Fruit fly (Drosophila melanogaster): ENCODE results near the gene CG13806.
A peak's percentile ranks its signal among the peaks of the same experiment; 100 is the strongest.

Gene CG13806

dm6 chr3L:2268525-2268924 is 2.3 kb downstream of the CG13806 start, which contains the start of gene CG32302:
Gene CG32302, plus strand, starts transcription at chr3L:2268825.
- TF ChIP-seq exex (tag; optimal IDR thresholded peaks at IDR 0.05) (peak; percentile 14), nom (GFP tag; optimal IDR thresholded peaks at IDR 0.05) (no peak)

dm6 chr3L:2272669-2273068 is 6.5 kb downstream of the CG13806 start, which contains the start of gene yellow-g:
Gene yellow-g, minus strand, starts transcription at chr3L:2272769.
- no peak for TF ChIP-seq CG30020 (tag; optimal IDR thresholded peaks at IDR 0.05)
- TF ChIP-seq CG12744 (GFP tag; optimal IDR thresholded peaks at IDR 0.05) = no peak
- TF ChIP-seq run (tag; optimal IDR thresholded peaks at IDR 0.05) = no peak
- TF ChIP-seq CG11456 (GFP tag; IDR thresholded peaks at IDR 0.05) = no peak
- TF ChIP-seq H15 (GFP tag; IDR thresholded peaks at IDR 0.05) = no peak
- no peak for TF ChIP-seq Sox100B (GFP tag; optimal IDR thresholded peaks at IDR 0.05)
- TF ChIP-seq toy (GFP tag; IDR thresholded peaks at IDR 0.05) = no peak
- no peak for TF ChIP-seq TFAM (GFP tag; optimal IDR thresholded peaks at IDR 0.05)
- no peak for TF ChIP-seq Kr (GFP tag; optimal IDR thresholded peaks at IDR 0.05)
- no peak for TF ChIP-seq CG31388 (GFP tag; optimal IDR thresholded peaks at IDR 0.05)

dm6 chr3L:2273392-2273791 is 7.2 kb downstream of the CG13806 start:
- TF ChIP-seq Bdp1 (GFP tag; optimal IDR thresholded peaks at IDR 0.05) = peak; percentile 22
- TF ChIP-seq pb (GFP tag; optimal IDR thresholded peaks at IDR 0.05) = no peak
- no peak for TF ChIP-seq odd (GFP tag; optimal IDR thresholded peaks at IDR 0.05)
- no peak for TF ChIP-seq bbx (GFP tag; IDR thresholded peaks at IDR 0.05; ENCODE audit: partially characterized antibody)
- TF ChIP-seq amos (GFP tag; IDR thresholded peaks at IDR 0.05; ENCODE audit: partially characterized antibody) = peak; percentile 46; the same call in 1 of the 2 replicates

- no peak for TF ChIP-seq CG12104 (GFP tag; optimal IDR thresholded peaks at IDR 0.05)
- no peak for TF ChIP-seq CG10321 (GFP tag; IDR thresholded peaks at IDR 0.05)
- no peak for TF ChIP-seq tgo (GFP tag; IDR thresholded peaks at IDR 0.05)
- no peak for TF ChIP-seq Adf1 (GFP tag; IDR thresholded peaks at IDR 0.05)
- TF ChIP-seq ab (GFP tag; optimal IDR thresholded peaks at IDR 0.05) = no peak
- no peak for TF ChIP-seq CG4424 (GFP tag; optimal IDR thresholded peaks at IDR 0.05)
- TF ChIP-seq CkIIα-i1 (GFP tag; IDR thresholded peaks at IDR 0.05) = no peak
- TF ChIP-seq Opbp (GFP tag; IDR thresholded peaks at IDR 0.05; ENCODE audit: partially characterized antibody) = no peak
- TF ChIP-seq zen (tag; optimal IDR thresholded peaks at IDR 0.05) = no peak
- TF ChIP-seq CG4617 (GFP tag; optimal IDR thresholded peaks at IDR 0.05; ENCODE audit: borderline replicate concordance) = no peak
- no peak for TF ChIP-seq Doc2 (GFP tag; IDR thresholded peaks at IDR 0.05)
- no peak for TF ChIP-seq Stat92E (GFP tag; optimal IDR thresholded peaks at IDR 0.05)
- TF ChIP-seq Jarid2 (GFP tag; optimal IDR thresholded peaks at IDR 0.05) = no peak
These were observed 10.1 kb downstream of the CG13806 start, which contains the start of gene yellow-g2 for dm6 chr3L:2276250-2276649. Gene yellow-g2, plus strand, starts transcription at chr3L:2276550.

- TF ChIP-seq Hr39 (optimal IDR thresholded peaks at IDR 0.05) (no peak), CrebB (tag; optimal IDR thresholded peaks at IDR 0.05) (no peak), otp (GFP tag; IDR thresholded peaks at IDR 0.05) (no peak), Deaf1 (tag; optimal IDR thresholded peaks at IDR 0.05) (peak; percentile 88), MTF-1 (GFP tag; optimal IDR thresholded peaks at IDR 0.05; ENCODE audit: borderline replicate concordance) (no peak), CG13424 (tag; optimal IDR thresholded peaks at IDR 0.05) (no peak), crp (GFP tag; optimal IDR thresholded peaks at IDR 0.05) (peak in 1 of 2 experiments; percentile 69), fru (optimal IDR thresholded peaks at IDR 0.05) (no peak), CG13296 (GFP tag; optimal IDR thresholded peaks at IDR 0.05) (no peak), dysf (GFP tag; IDR thresholded peaks at IDR 0.05) (no peak), slbo (GFP tag; IDR thresholded peaks at IDR 0.05) (no peak), zen2 (GFP tag; IDR thresholded peaks at IDR 0.05; ENCODE audit: partially characterized antibody) (no peak), Trl (optimal IDR thresholded peaks at IDR 0.05) (peak; percentile 4 to 38), Trl (GFP tag; optimal IDR thresholded peaks at IDR 0.05) (no peak), Ada2b (GFP tag; IDR thresholded peaks at IDR 0.05) (no peak), jigr1 (GFP tag; IDR thresholded peaks at IDR 0.05) (no peak), Scr (GFP tag; IDR thresholded peaks at IDR 0.05; ENCODE audit: partially characterized antibody) (no peak)
These were observed 16.3 kb downstream of the CG13806 start, which contains the start of gene MsR2 for dm6 chr3L:2282506-2282905. Gene MsR2, plus strand, starts transcription at chr3L:2282883.

Data from whole organism, embryonic.